Worm (Caenorhabditis elegans) whole organism, young adult: ENCODE measurements around the gene C53A5.13.

Experiments
- B0019.2 ChIP-seq: fragments of 200-800 bp; sonication (Bioruptor generic); conservative IDR thresholded peaks from 2 replicates; pipeline ENCODE4 v1.3.6; 2022; ENCODE audit warnings: missing genetic modification reagents, missing genetic modification characterization, missing compliant biosample characterization
- F33H1.4 ChIP-seq: fragments of 200-800 bp; sonication (Bioruptor generic); IDR thresholded peaks from 2 replicates; pipeline ENCODE4 v1.3.6; 2022; ENCODE audit warnings: missing genetic modification reagents, missing genetic modification characterization, missing compliant biosample characterization
- F55B11.4 ChIP-seq: sonication (generic microtip); optimal IDR thresholded peaks from 2 replicates; lab custom pipeline; 2016; ENCODE audit warnings: missing compliant biosample characterization, missing genetic modification characterization, borderline replicate concordance; ENCODE audit not compliant: insufficient read depth
- F57A8.1 ChIP-seq: fragments of 200-800 bp; sonication (Bioruptor generic); optimal IDR thresholded peaks from 2 replicates; lab custom pipeline; 2018; ENCODE audit warnings: mild to moderate bottlenecking, missing genetic modification characterization, moderate library complexity, missing compliant biosample characterization
- K11D2.4 ChIP-seq: fragments of 200-800 bp; sonication (Bioruptor generic); IDR thresholded peaks from 2 replicates; pipeline ENCODE4 v1.3.6; 2022; ENCODE audit warnings: missing genetic modification reagents, missing genetic modification characterization, missing compliant biosample characterization
- T07F8.4 ChIP-seq: sonication (generic microtip); optimal IDR thresholded peaks from 2 replicates; lab custom pipeline; 2016; ENCODE audit warnings: mild to moderate bottlenecking, missing genetic modification characterization, moderate library complexity, missing compliant biosample characterization
- Y53F4B.3 ChIP-seq: fragments of 200-800 bp; sonication (Bioruptor generic); IDR thresholded peaks from 2 replicates; pipeline ENCODE4 v1.3.6; 2022; ENCODE audit warnings: missing genetic modification reagents, missing genetic modification characterization, missing compliant biosample characterization
- ZK185.1 ChIP-seq: sonication (generic microtip); optimal IDR thresholded peaks from 2 replicates; lab custom pipeline; 2016; ENCODE audit warnings: mild to moderate bottlenecking, missing genetic modification characterization, missing compliant biosample characterization; ENCODE audit not compliant: poor library complexity, severe bottlenecking
- attf-3 ChIP-seq: fragments of 200-800 bp; sonication (Bioruptor generic); conservative IDR thresholded peaks from 2 replicates; pipeline ENCODE4 v1.3.6; 2022; ENCODE audit warnings: missing genetic modification reagents, missing genetic modification characterization, missing compliant biosample characterization
- ccch-3 ChIP-seq: fragments of 200-800 bp; sonication (Bioruptor generic); optimal IDR thresholded peaks from 2 replicates; lab custom pipeline; 2018; ENCODE audit warnings: mild to moderate bottlenecking, missing genetic modification characterization, missing compliant biosample characterization
- ceh-40 ChIP-seq: fragments of 200-800 bp; sonication (Bioruptor generic); IDR thresholded peaks from 2 replicates; pipeline ENCODE4 v1.3.6; 2022; ENCODE audit warnings: missing genetic modification characterization, missing compliant biosample characterization
- ceh-58 ChIP-seq: fragments of 200-800 bp; sonication (Bioruptor generic); IDR thresholded peaks from 2 replicates; pipeline ENCODE4 v1.3.6; 2022; ENCODE audit warnings: missing genetic modification characterization, missing compliant biosample characterization
- ceh-79 ChIP-seq: sonication (generic microtip); optimal IDR thresholded peaks from 2 replicates; lab custom pipeline; 2017; ENCODE audit warnings: mild to moderate bottlenecking, missing genetic modification characterization, missing compliant biosample characterization
- efl-1 ChIP-seq: fragments of 150-350 bp; optimal IDR thresholded peaks from 2 replicates; lab custom pipeline; 2014; ENCODE audit warnings: missing biosample characterization, missing genetic modification reagents, missing genetic modification characterization
- egl-44 ChIP-seq: fragments of 200-800 bp; sonication (Bioruptor generic); IDR thresholded peaks from 2 replicates; pipeline ENCODE4 v1.3.6; 2022; ENCODE audit warnings: missing genetic modification reagents, missing genetic modification characterization, missing compliant biosample characterization
- egrh-3 ChIP-seq: fragments of 200-800 bp; sonication (Bioruptor generic); IDR thresholded peaks from 2 replicates; pipeline ENCODE4 v1.3.6; 2022; ENCODE audit warnings: missing genetic modification reagents, missing genetic modification characterization, missing compliant biosample characterization
- fkh-3 ChIP-seq: sonication (generic microtip); optimal IDR thresholded peaks from 2 replicates; lab custom pipeline; 2016; ENCODE audit warnings: mild to moderate bottlenecking, missing genetic modification characterization, missing compliant biosample characterization
- hlh-12 ChIP-seq: sonication (generic microtip); optimal IDR thresholded peaks from 2 replicates; lab custom pipeline; 2016; ENCODE audit warnings: missing genetic modification characterization, missing compliant biosample characterization
- hrde-1 ChIP-seq: sonication (generic microtip); optimal IDR thresholded peaks from 2 replicates; lab custom pipeline; 2016; ENCODE audit warnings: missing genetic modification characterization, mild to moderate bottlenecking, missing compliant biosample characterization, moderate library complexity, missing genotype, missing genetic modification reagents, borderline replicate concordance
- hsf-1 ChIP-seq: fragments of 200-800 bp; sonication (Bioruptor generic); IDR thresholded peaks from 2 replicates; pipeline ENCODE4 v1.3.6; 2022; ENCODE audit warnings: missing genetic modification reagents, missing genetic modification characterization, missing compliant biosample characterization
- let-526 ChIP-seq: fragments of 200-800 bp; sonication (Bioruptor generic); IDR thresholded peaks from 2 replicates; pipeline ENCODE4 v1.3.6; 2022; ENCODE audit warnings: missing genetic modification reagents, missing genetic modification characterization, missing compliant biosample characterization
- lin-35 ChIP-seq, 3 experiments: fragments of 150-350 bp in 2 of 3; sonication (generic microtip) in 1 of 3; optimal IDR thresholded peaks; 2 replicates each; lab custom pipeline; 2014 to 2018; ENCODE audit warnings: missing biosample characterization in 3 of 3, missing genetic modification characterization in 3 of 3, missing genetic modification reagents in 3 of 3
- lir-1 ChIP-seq: fragments of 200-800 bp; sonication (Bioruptor generic); conservative IDR thresholded peaks from 2 replicates; pipeline ENCODE4 v1.3.6; 2022; ENCODE audit warnings: missing genetic modification reagents, missing genetic modification characterization, missing compliant biosample characterization
- lsl-1 ChIP-seq: fragments of 200-800 bp; sonication (Bioruptor generic); optimal IDR thresholded peaks from 2 replicates; lab custom pipeline; 2018; ENCODE audit warnings: mild to moderate bottlenecking, missing genetic modification characterization, moderate library complexity, missing compliant biosample characterization
- madf-6 ChIP-seq: fragments of 200-800 bp; sonication (Bioruptor generic); IDR thresholded peaks from 2 replicates; pipeline ENCODE4 v1.3.6; 2022; ENCODE audit warnings: missing genetic modification reagents, missing genetic modification characterization, missing compliant biosample characterization
- madf-8 ChIP-seq: fragments of 200-800 bp; sonication (Bioruptor generic); conservative IDR thresholded peaks from 2 replicates; pipeline ENCODE4 v1.3.6; 2022; ENCODE audit warnings: missing genetic modification reagents, missing genetic modification characterization, missing compliant biosample characterization
- mcd-1 ChIP-seq: fragments of 200-800 bp; sonication (Bioruptor generic); IDR thresholded peaks from 2 replicates; pipeline ENCODE4 v1.3.6; 2022; ENCODE audit warnings: missing genetic modification reagents, missing genetic modification characterization, missing compliant biosample characterization
- mxl-1 ChIP-seq: sonication (generic microtip); optimal IDR thresholded peaks from 2 replicates; lab custom pipeline; 2016; ENCODE audit warnings: missing genetic modification characterization, missing compliant biosample characterization
- nhr-120 ChIP-seq: fragments of 200-800 bp; sonication (Bioruptor generic); IDR thresholded peaks from 2 replicates; pipeline ENCODE4 v1.3.6; 2022; ENCODE audit warnings: missing genetic modification characterization, missing compliant biosample characterization
- nhr-179 ChIP-seq: sonication (generic microtip); optimal IDR thresholded peaks from 2 replicates; lab custom pipeline; 2016; ENCODE audit warnings: mild to moderate bottlenecking, missing genetic modification characterization, missing compliant biosample characterization
- nhr-80 ChIP-seq: sonication (generic microtip); optimal IDR thresholded peaks from 2 replicates; lab custom pipeline; 2016; ENCODE audit warnings: missing genetic modification characterization, missing compliant biosample characterization
- pbrm-1 ChIP-seq: fragments of 200-800 bp; sonication (Bioruptor generic); IDR thresholded peaks from 2 replicates; pipeline ENCODE4 v1.3.6; 2022; ENCODE audit warnings: missing genetic modification reagents, missing genetic modification characterization, missing compliant biosample characterization
- rec-8 ChIP-seq, 2 experiments: sonication (generic microtip); optimal IDR thresholded peaks; 2 replicates each; lab custom pipeline; 2016; ENCODE audit warnings: mild to moderate bottlenecking in 2 of 2, missing genetic modification characterization in 2 of 2, missing genetic modification reagents in 2 of 2, missing genotype in 2 of 2, missing biosample characterization in 1 of 2, missing compliant biosample characterization in 1 of 2, moderate library complexity in 1 of 2
- snpc-4 ChIP-seq, 5 experiments: fragments of 150-350 bp in 1 of 5; sonication (generic microtip) in 4 of 5; optimal IDR thresholded peaks; 2 replicates each; lab custom pipeline; 2014 to 2018; ENCODE audit warnings: missing genetic modification characterization in 5 of 5, missing biosample characterization in 3 of 5, antibody characterized with exemption in 2 of 5, mild to moderate bottlenecking in 2 of 5, missing compliant biosample characterization in 2 of 5, missing genotype in 2 of 5, moderate library complexity in 2 of 5, missing genetic modification reagents in 1 of 5
- zfh-2 ChIP-seq: fragments of 200-800 bp; sonication (Bioruptor generic); conservative IDR thresholded peaks from 2 replicates; pipeline ENCODE4 v1.3.6; 2022; ENCODE audit warnings: missing genetic modification reagents, missing genetic modification characterization, missing compliant biosample characterization
- zim-3 ChIP-seq: sonication (generic microtip); optimal IDR thresholded peaks from 2 replicates; lab custom pipeline; 2017; ENCODE audit warnings: mild to moderate bottlenecking, missing genetic modification characterization, moderate library complexity, missing compliant biosample characterization
- ztf-18 ChIP-seq: sonication (generic microtip); optimal IDR thresholded peaks from 2 replicates; lab custom pipeline; 2016; ENCODE audit warnings: missing genotype, mild to moderate bottlenecking, missing genetic modification characterization, missing compliant biosample characterization
- ztf-22 ChIP-seq: fragments of 200-800 bp; sonication (Bioruptor generic); optimal IDR thresholded peaks from 2 replicates; lab custom pipeline; 2018; ENCODE audit warnings: mild to moderate bottlenecking, missing genetic modification characterization, moderate library complexity, missing compliant biosample characterization
- ztf-26 ChIP-seq: sonication (generic microtip); optimal IDR thresholded peaks from 2 replicates; lab custom pipeline; 2017; ENCODE audit warnings: missing genetic modification characterization, missing compliant biosample characterization

The C53A5.13 gene

DNA sequence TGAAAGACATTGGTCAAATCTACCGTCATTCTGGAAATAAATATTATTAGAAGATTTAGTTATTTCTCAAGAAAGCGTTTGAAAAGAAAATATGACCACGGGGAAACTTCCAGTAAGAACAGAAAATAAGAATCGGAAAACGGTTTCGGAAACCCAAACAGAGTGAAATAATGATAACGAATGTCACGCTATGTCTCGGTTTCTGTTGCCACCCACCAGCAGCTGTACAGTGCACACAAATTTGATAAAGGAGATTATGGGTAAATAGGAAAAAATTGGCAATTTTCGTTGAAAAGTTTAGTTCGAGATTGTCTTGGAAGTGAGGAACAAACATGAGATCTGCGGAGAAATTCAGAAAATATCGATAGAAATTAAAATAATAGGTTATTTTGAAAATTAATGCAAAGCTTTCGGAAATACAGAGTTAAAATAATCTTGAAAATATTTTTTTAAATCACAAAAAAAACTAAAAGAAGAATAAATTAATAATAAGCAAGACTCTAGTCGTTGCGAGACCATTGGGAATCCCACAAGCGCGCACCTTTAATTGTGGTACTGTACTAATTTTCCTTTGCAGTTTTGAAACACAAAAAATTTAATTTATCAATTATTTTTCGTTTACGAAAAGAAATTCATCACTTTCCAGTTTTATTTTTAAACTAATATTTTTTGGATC, 50.5 kb downstream of the C53A5.13 start, which contains the start of gene pes-9:
Gene pes-9, minus strand, starts transcription at position 30 of the 676 bp plus-strand sequence.
- no peak for TF ChIP-seq egrh-3
- TF ChIP-seq madf-8: no peak
- TF ChIP-seq lin-35 (GFP tag; optimal IDR thresholded peaks at IDR 0.05; lab: Kevin White, UChicago): no peak
- no peak for TF ChIP-seq ceh-40 (GFP tag; lab: Robert Waterston, UW)
- TF ChIP-seq F57A8.1 (GFP tag; lab: Kevin White, UChicago): no peak
- TF ChIP-seq ccch-3 (GFP tag; lab: Kevin White, UChicago): no peak
- TF ChIP-seq nhr-80 (tag; lab: Kevin White, UChicago): peak; percentile 52
- no peak for TF ChIP-seq zfh-2 (GFP tag; lab: Robert Waterston, UW)
- no peak for TF ChIP-seq hlh-12 (tag; lab: Kevin White, UChicago)
- no peak for TF ChIP-seq mcd-1 (GFP tag; lab: Robert Waterston, UW)
- TF ChIP-seq pbrm-1 (GFP tag; lab: Robert Waterston, UW): no peak
- TF ChIP-seq mxl-1 (tag; lab: Kevin White, UChicago): no peak
- no peak for TF ChIP-seq K11D2.4 (GFP tag; lab: Robert Waterston, UW)
- TF ChIP-seq T07F8.4 (tag; lab: Kevin White, UChicago): no peak
- TF ChIP-seq F55B11.4 (tag; lab: Kevin White, UChicago): no peak
- TF ChIP-seq let-526 (GFP tag; lab: Robert Waterston, UW): no peak
- TF ChIP-seq madf-6 (GFP tag; lab: Robert Waterston, UW): peak; percentile 43
- TF ChIP-seq rec-8 (tag; optimal IDR thresholded peaks at IDR 0.05; lab: Kevin White, UChicago): no peak
- TF ChIP-seq egl-44: no peak
- no peak for TF ChIP-seq attf-3 (GFP tag; lab: Robert Waterston, UW)
- TF ChIP-seq hrde-1 (tag; lab: Kevin White, UChicago): no peak
- no peak for TF ChIP-seq ZK185.1
- TF ChIP-seq B0019.2 (GFP tag; lab: Robert Waterston, UW): no peak
- TF ChIP-seq efl-1: peak; percentile 12
- TF ChIP-seq nhr-120: no peak
- no peak for TF ChIP-seq ztf-18
- TF ChIP-seq zim-3 (tag; lab: Kevin White, UChicago): no peak
- no peak for TF ChIP-seq ztf-22 (GFP tag; lab: Kevin White, UChicago)
- TF ChIP-seq nhr-179 (tag; lab: Kevin White, UChicago): no peak
- TF ChIP-seq hsf-1 (GFP tag; lab: Robert Waterston, UW): no peak
- TF ChIP-seq lsl-1 (GFP tag; lab: Kevin White, UChicago): peak; percentile 74
- no peak for TF ChIP-seq lir-1 (GFP tag; lab: Robert Waterston, UW)
- no peak for TF ChIP-seq Y53F4B.3 (GFP tag; lab: Robert Waterston, UW)
- TF ChIP-seq snpc-4 (GFP tag; optimal IDR thresholded peaks at IDR 0.05; lab: Kevin White, UChicago): no peak
- TF ChIP-seq snpc-4 (tag; optimal IDR thresholded peaks at IDR 0.05; lab: Kevin White, UChicago): no peak
- TF ChIP-seq ztf-26 (tag; lab: Kevin White, UChicago): no peak
- TF ChIP-seq fkh-3 (tag; lab: Kevin White, UChicago): no peak
- no peak for TF ChIP-seq ceh-79 (tag; lab: Kevin White, UChicago)
- no peak for TF ChIP-seq ceh-58 (GFP tag; lab: Robert Waterston, UW)
- TF ChIP-seq F33H1.4 (GFP tag; lab: Robert Waterston, UW): peak; percentile 78
